Fruit fly (Drosophila melanogaster) whole organism, prepupa: Measurements from ENCODE around the gene CG11980.

Experiments used
- CG10631 ChIP-seq: fragments of 200-800 bp; sonication (Bioruptor generic); optimal IDR thresholded peaks from 2 replicates; lab custom pipeline; 2016; ENCODE audit warnings: missing biosample characterization, missing genetic modification characterization
- CG10669 ChIP-seq: fragments of 200-800 bp; sonication (Bioruptor generic); optimal IDR thresholded peaks from 3 replicates; lab custom pipeline; 2018; ENCODE audit warnings: missing biosample characterization, mild to moderate bottlenecking, missing genetic modification characterization, moderate library complexity
- CG11294 ChIP-seq: fragments of 200-800 bp; sonication (Bioruptor generic); IDR thresholded peaks from 2 replicates; pipeline ENCODE4 v1.3.6; 2022; ENCODE audit warnings: missing biosample characterization, missing genetic modification characterization
- CG11762 ChIP-seq: fragments of 200-800 bp; sonication (Bioruptor generic); optimal IDR thresholded peaks from 3 replicates; lab custom pipeline; 2016; ENCODE audit warnings: missing biosample characterization, missing genetic modification characterization; ENCODE audit not compliant: insufficient read depth
- CG15336 ChIP-seq: fragments of 200-800 bp; sonication (Bioruptor generic); IDR thresholded peaks from 2 replicates; pipeline ENCODE4 v1.3.6; 2022; ENCODE audit warnings: missing biosample characterization, missing genetic modification characterization
- CG1621 ChIP-seq: fragments of 200-800 bp; sonication (Bioruptor generic); optimal IDR thresholded peaks from 3 replicates; lab custom pipeline; 2018; ENCODE audit warnings: missing biosample characterization, mild to moderate bottlenecking, missing genetic modification characterization
- CG16779 ChIP-seq: fragments of 200-800 bp; sonication (Bioruptor generic); optimal IDR thresholded peaks from 3 replicates; lab custom pipeline; 2017; ENCODE audit warnings: missing biosample characterization, mild to moderate bottlenecking, missing genetic modification characterization
- CG3032 ChIP-seq: fragments of 200-800 bp; optimal IDR thresholded peaks from 2 replicates; lab custom pipeline; 2019; ENCODE audit warnings: missing biosample characterization, mild to moderate bottlenecking, missing genetic modification characterization, moderate library complexity
- CG34406 ChIP-seq: fragments of 200-800 bp; sonication (Bioruptor generic); optimal IDR thresholded peaks from 3 replicates; lab custom pipeline; 2016; ENCODE audit warnings: missing biosample characterization, missing genetic modification characterization
- CG3919 ChIP-seq: fragments of 200-800 bp; sonication (Bioruptor generic); optimal IDR thresholded peaks from 3 replicates; lab custom pipeline; 2016; ENCODE audit warnings: missing biosample characterization, missing genetic modification characterization
- CG4318 ChIP-seq: fragments of 200-800 bp; sonication (Bioruptor generic); optimal IDR thresholded peaks from 3 replicates; lab custom pipeline; 2017; ENCODE audit warnings: missing biosample characterization, mild to moderate bottlenecking, missing genetic modification characterization
- CG6163 ChIP-seq: fragments of 200-800 bp; sonication (Bioruptor generic); IDR thresholded peaks from 3 replicates; pipeline ENCODE4 v1.3.6; 2022; ENCODE audit warnings: missing biosample characterization, missing genetic modification characterization
- CG6276 ChIP-seq: fragments of 200-800 bp; sonication (Bioruptor generic); optimal IDR thresholded peaks from 2 replicates; lab custom pipeline; 2017; ENCODE audit warnings: missing biosample characterization, mild to moderate bottlenecking, missing genetic modification characterization
- CG6792 ChIP-seq: fragments of 200-800 bp; sonication (Bioruptor generic); optimal IDR thresholded peaks from 3 replicates; lab custom pipeline; 2016; ENCODE audit warnings: missing biosample characterization, missing genetic modification characterization
- CG6808 ChIP-seq: fragments of 200-800 bp; sonication (Bioruptor generic); optimal IDR thresholded peaks from 3 replicates; lab custom pipeline; 2017; ENCODE audit warnings: missing biosample characterization, missing genetic modification characterization, mild to moderate bottlenecking, moderate library complexity, missing genetic modification reagents
- CG6854 ChIP-seq: fragments of 200-800 bp; sonication (Bioruptor generic); optimal IDR thresholded peaks from 2 replicates; lab custom pipeline; 2017; ENCODE audit warnings: missing biosample characterization, mild to moderate bottlenecking, missing genetic modification characterization
- CG8119 ChIP-seq: fragments of 200-800 bp; sonication (Bioruptor generic); IDR thresholded peaks from 3 replicates; pipeline ENCODE4 v1.3.6; 2022; ENCODE audit warnings: missing biosample characterization, missing genetic modification characterization
- CG8319 ChIP-seq: fragments of 200-800 bp; sonication (Bioruptor generic); optimal IDR thresholded peaks from 3 replicates; lab custom pipeline; 2016; ENCODE audit warnings: missing biosample characterization, missing genetic modification characterization
- CG8632 ChIP-seq: fragments of 200-800 bp; sonication (Bioruptor generic); optimal IDR thresholded peaks from 3 replicates; lab custom pipeline; 2016; ENCODE audit warnings: missing biosample characterization, missing genetic modification characterization
- Eip75B ChIP-seq: fragments of 200-800 bp; sonication (Bioruptor generic); optimal IDR thresholded peaks from 3 replicates; lab custom pipeline; 2016; ENCODE audit warnings: missing biosample characterization, missing genetic modification characterization
- Eip78C ChIP-seq: fragments of 200-800 bp; sonication (Bioruptor generic); peaks from one replicate; lab custom pipeline; 2016; ENCODE audit warnings: missing biosample characterization, missing genetic modification characterization
- Eip93F ChIP-seq: fragments of 200-800 bp; sonication (Bioruptor generic); optimal IDR thresholded peaks from 2 replicates; lab custom pipeline; 2016; ENCODE audit warnings: missing biosample characterization, mild to moderate bottlenecking, missing genetic modification characterization
- Ets21C ChIP-seq: fragments of 200-800 bp; sonication (Bioruptor generic); optimal IDR thresholded peaks from 3 replicates; lab custom pipeline; 2016; ENCODE audit warnings: missing biosample characterization, missing genetic modification characterization
- Ets96B ChIP-seq: fragments of 200-800 bp; optimal IDR thresholded peaks from 2 replicates; lab custom pipeline; 2019; ENCODE audit warnings: missing biosample characterization, mild to moderate bottlenecking, missing genetic modification characterization, moderate library complexity
- Hr38 ChIP-seq: sonication (Bioruptor generic); optimal IDR thresholded peaks from 2 replicates; lab custom pipeline; 2016; ENCODE audit warnings: missing biosample characterization, missing genetic modification characterization
- Hr39 ChIP-seq: fragments of 200-800 bp; sonication (Bioruptor generic); optimal IDR thresholded peaks from 2 replicates; lab custom pipeline; 2016; ENCODE audit warnings: missing biosample characterization, missing genetic modification characterization
- Hr4 ChIP-seq: fragments of 200-800 bp; sonication (Bioruptor generic); optimal IDR thresholded peaks from 3 replicates; lab custom pipeline; 2016; ENCODE audit warnings: missing biosample characterization, missing genetic modification characterization
- Lpt ChIP-seq: fragments of 200-800 bp; sonication (Bioruptor generic); optimal IDR thresholded peaks from 3 replicates; lab custom pipeline; 2016; ENCODE audit warnings: missing biosample characterization, missing genetic modification characterization
- OdsH ChIP-seq: fragments of 200-800 bp; sonication (Bioruptor generic); optimal IDR thresholded peaks from 3 replicates; lab custom pipeline; 2016; ENCODE audit warnings: missing biosample characterization, missing genetic modification characterization
- Sox102F ChIP-seq: fragments of 200-800 bp; sonication (Bioruptor generic); optimal IDR thresholded peaks from 2 replicates; lab custom pipeline; 2016; ENCODE audit warnings: missing biosample characterization, mild to moderate bottlenecking, missing genetic modification characterization
- Sox14 ChIP-seq: fragments of 200-800 bp; sonication (Bioruptor generic); optimal IDR thresholded peaks from 3 replicates; lab custom pipeline; 2016; ENCODE audit warnings: missing biosample characterization, missing genetic modification characterization
- acj6 ChIP-seq: fragments of 200-800 bp; sonication (Bioruptor generic); optimal IDR thresholded peaks from 3 replicates; lab custom pipeline; 2016; ENCODE audit warnings: missing biosample characterization, missing genetic modification characterization
- cyc ChIP-seq: fragments of 200-800 bp; sonication (Bioruptor generic); optimal IDR thresholded peaks from 3 replicates; lab custom pipeline; 2016; ENCODE audit warnings: missing biosample characterization, missing genetic modification characterization
- dac ChIP-seq: fragments of 200-800 bp; sonication (Bioruptor generic); optimal IDR thresholded peaks from 2 replicates; lab custom pipeline; 2017; ENCODE audit warnings: missing biosample characterization, mild to moderate bottlenecking, missing genetic modification characterization
- dsx ChIP-seq: fragments of 200-800 bp; optimal IDR thresholded peaks from 3 replicates; lab custom pipeline; 2019; ENCODE audit warnings: missing biosample characterization, mild to moderate bottlenecking, missing genetic modification characterization, moderate library complexity; ENCODE audit not compliant: poor library complexity, severe bottlenecking
- eg ChIP-seq: fragments of 200-800 bp; sonication (Bioruptor generic); IDR thresholded peaks from 3 replicates; pipeline ENCODE4 v1.3.6; 2022; ENCODE audit warnings: missing biosample characterization, missing genetic modification characterization
- esn ChIP-seq: fragments of 200-800 bp; sonication (Bioruptor generic); optimal IDR thresholded peaks from 2 replicates; lab custom pipeline; 2016; ENCODE audit warnings: missing biosample characterization, mild to moderate bottlenecking, missing genetic modification characterization, moderate library complexity
- fd59A ChIP-seq: fragments of 200-800 bp; sonication (Bioruptor generic); optimal IDR thresholded peaks from 2 replicates; lab custom pipeline; 2017; ENCODE audit warnings: missing biosample characterization, mild to moderate bottlenecking, missing genetic modification characterization, missing genetic modification reagents
- fd85E ChIP-seq: fragments of 200-800 bp; sonication (Bioruptor generic); optimal IDR thresholded peaks from 3 replicates; lab custom pipeline; 2016; ENCODE audit warnings: missing biosample characterization, missing genetic modification characterization
- fkh ChIP-seq: fragments of 200-800 bp; sonication (Bioruptor generic); optimal IDR thresholded peaks from 3 replicates; lab custom pipeline; 2017; ENCODE audit warnings: missing biosample characterization, mild to moderate bottlenecking, missing genetic modification characterization, moderate library complexity
- lz ChIP-seq: fragments of 200-800 bp; sonication (Bioruptor generic); optimal IDR thresholded peaks from 3 replicates; lab custom pipeline; 2016; ENCODE audit warnings: missing biosample characterization, missing genetic modification characterization
- net ChIP-seq: fragments of 200-800 bp; sonication (Bioruptor generic); optimal IDR thresholded peaks from 3 replicates; lab custom pipeline; 2016; ENCODE audit warnings: missing biosample characterization, missing genetic modification characterization
- pdm3 ChIP-seq: fragments of 200-800 bp; sonication (Bioruptor generic); optimal IDR thresholded peaks from 3 replicates; lab custom pipeline; 2016; ENCODE audit warnings: missing biosample characterization, missing genetic modification characterization
- salr ChIP-seq, 2 experiments: fragments of 200-800 bp; sonication (Bioruptor generic); optimal IDR thresholded peaks; 3 replicates each; lab custom pipeline; 2016 to 2018; ENCODE audit warnings: missing biosample characterization in 2 of 2, missing genetic modification characterization in 2 of 2, mild to moderate bottlenecking in 1 of 2
- ss ChIP-seq, 2 experiments: fragments of 200-800 bp; sonication (Bioruptor generic); optimal IDR thresholded peaks; 2 replicates in 1 of 2; 3 replicates in 1 of 2; lab custom pipeline; 2017 to 2018; ENCODE audit warnings: mild to moderate bottlenecking in 2 of 2, missing biosample characterization in 2 of 2, missing genetic modification characterization in 2 of 2, moderate library complexity in 1 of 2
- svp ChIP-seq: fragments of 200-800 bp; sonication (Bioruptor generic); peaks from one replicate; lab custom pipeline; 2016; ENCODE audit warnings: missing biosample characterization, missing genetic modification characterization
- vri ChIP-seq: fragments of 200-800 bp; sonication (Bioruptor generic); optimal IDR thresholded peaks from 3 replicates; lab custom pipeline; 2016; ENCODE audit warnings: missing biosample characterization, mild to moderate bottlenecking, missing genetic modification characterization

The CG11980 gene

DNA sequence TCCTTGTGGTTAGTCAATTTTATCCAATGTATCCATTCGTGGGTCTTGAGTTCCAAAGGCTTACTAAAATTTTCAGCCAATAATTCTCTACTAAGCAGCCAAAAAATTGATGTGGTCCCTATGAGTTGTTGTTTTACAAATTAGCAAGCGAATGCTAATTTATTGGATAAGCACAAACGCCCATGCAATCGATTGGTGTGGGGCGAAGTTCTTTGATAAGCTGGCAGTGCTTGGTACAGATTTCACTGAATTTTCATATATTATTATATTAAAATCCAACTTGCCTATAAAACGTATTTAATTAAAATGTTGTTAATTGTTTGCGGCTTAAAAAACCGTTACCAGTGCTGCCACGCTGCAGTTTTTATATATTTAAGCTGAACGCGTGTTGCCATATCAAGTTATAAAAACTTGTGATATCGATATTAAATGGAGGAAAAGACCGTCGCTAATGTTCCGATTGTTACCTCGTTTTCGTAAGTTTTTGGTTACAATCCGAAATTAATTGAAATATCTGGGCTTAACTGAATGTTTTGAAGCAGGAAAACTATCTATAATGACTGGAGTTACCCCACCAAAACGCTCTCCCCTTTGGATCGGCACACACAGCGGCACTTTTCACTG is at the start of gene CG11980, which contains the start of gene CG31100:
Gene CG11980, plus strand, starts transcription at position 418 of the 624 bp plus-strand sequence.
Gene CG31100, minus strand, starts transcription at position 51 of the 624 bp plus-strand sequence.
- TF ChIP-seq dsx (GFP tag; lab: Kevin White, UChicago): no peak
- peak; percentile 32 for TF ChIP-seq fkh (GFP tag; lab: Kevin White, UChicago)
- TF ChIP-seq CG34406: no peak
- peak; percentile 33 for TF ChIP-seq esn
- TF ChIP-seq, all 60 proteins: peak for 2

DNA sequence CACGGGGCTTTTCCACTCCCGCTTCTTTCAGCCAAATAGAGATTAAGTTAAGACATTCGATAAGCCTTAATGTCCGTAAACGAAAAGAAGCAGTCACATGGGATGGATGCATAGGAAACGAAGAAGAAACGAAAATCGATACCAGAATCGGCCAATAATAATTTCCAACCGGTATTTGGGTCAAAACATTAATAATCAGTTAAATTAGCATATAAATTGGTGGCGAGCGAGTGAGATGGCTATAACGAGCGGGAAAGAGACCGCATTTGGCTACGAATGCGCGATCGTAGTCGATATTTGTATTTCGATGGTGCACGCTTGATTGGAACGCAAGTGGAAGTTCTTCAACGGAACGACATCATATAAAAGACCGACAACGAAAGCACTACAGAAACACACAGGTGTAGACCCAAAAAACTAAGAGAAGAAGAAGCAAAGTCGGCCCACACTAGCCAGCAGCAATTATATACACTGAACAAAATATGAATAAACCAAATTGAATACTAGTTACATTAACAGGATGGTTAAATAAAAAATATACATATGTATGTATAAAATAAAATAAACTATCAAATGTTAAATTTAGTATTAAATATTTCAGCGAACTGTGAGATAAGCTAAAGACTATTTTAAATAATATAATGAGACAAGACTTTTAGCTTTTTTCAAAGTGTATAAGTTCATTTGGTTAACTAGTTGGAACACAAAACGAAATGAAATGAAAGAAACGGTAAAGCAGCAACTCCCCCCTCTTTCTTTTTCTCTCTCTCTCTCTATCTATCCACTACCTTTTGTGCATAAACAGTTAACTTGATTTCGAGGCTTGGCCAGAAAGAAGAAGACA is 49.1 kb upstream of the CG11980 start:
- TF ChIP-seq CG16779 (tag; lab: Kevin White, UChicago) (no peak), ss (GFP tag; optimal IDR thresholded peaks at IDR 0.05; lab: Kevin White, UChicago) (no peak), salr (GFP tag; optimal IDR thresholded peaks at IDR 0.05; lab: Kevin White, UChicago) (peak in 1 of 2 experiments; percentile 7), fd59A (no peak), CG8319 (GFP tag; lab: Kevin White, UChicago) (no peak), acj6 (no peak), CG8632 (GFP tag; lab: Kevin White, UChicago) (no peak), CG6276 (peak; percentile 6), Eip93F (GFP tag; lab: Kevin White, UChicago) (no peak), CG6163 (GFP tag; lab: Robert Waterston, UW) (no peak), CG10669 (GFP tag; lab: Kevin White, UChicago) (no peak), Lpt (GFP tag; lab: Kevin White, UChicago) (no peak), CG11294 (GFP tag; lab: Robert Waterston, UW) (no peak), Hr4 (GFP tag; lab: Kevin White, UChicago) (no peak), fkh (GFP tag; lab: Kevin White, UChicago) (no peak), CG6808 (GFP tag; lab: Kevin White, UChicago) (no peak), vri (GFP tag; lab: Kevin White, UChicago) (no peak), Eip78C (GFP tag; lab: Kevin White, UChicago) (peak; percentile 8), net (no peak), Eip75B (GFP tag; lab: Kevin White, UChicago) (no peak), CG11762 (GFP tag; lab: Kevin White, UChicago) (no peak), Ets21C (no peak), Sox102F (no peak), CG1621 (no peak), esn (no peak), lz (no peak), pdm3 (GFP tag; lab: Kevin White, UChicago) (no peak), CG6792 (no peak), Ets96B (no peak), Hr39 (GFP tag; lab: Kevin White, UChicago) (no peak), OdsH (GFP tag; lab: Kevin White, UChicago) (no peak), CG8119 (GFP tag; lab: Robert Waterston, UW) (peak; percentile 46; the same call in 2 of the 3 replicates), dac (GFP tag; lab: Kevin White, UChicago) (no peak), CG34406 (peak; percentile 1), Hr38 (GFP tag; lab: Kevin White, UChicago) (no peak), CG15336 (GFP tag; lab: Robert Waterston, UW) (peak; percentile 64), fd85E (GFP tag; lab: Kevin White, UChicago) (no peak), CG10631 (GFP tag; lab: Kevin White, UChicago) (no peak), svp (GFP tag; lab: Kevin White, UChicago) (peak; percentile 42), CG3919 (GFP tag; lab: Kevin White, UChicago) (no peak), CG3032 (tag; lab: Kevin White, UChicago) (no peak), eg (GFP tag; lab: Robert Waterston, UW) (no peak), CG4318 (GFP tag; lab: Kevin White, UChicago) (peak; percentile 31), CG6854 (no peak), cyc (GFP tag; lab: Kevin White, UChicago) (no peak), Sox14 (GFP tag; lab: Kevin White, UChicago) (no peak)
